Fruit fly (Drosophila melanogaster) whole organism, pupa: Measurements from ENCODE around the gene Unr.
A peak's percentile ranks its signal among the peaks of the same experiment; 100 is the strongest.

Source experiments
- CG12605 ChIP-seq: fragments of 200-800 bp; sonication (Bioruptor generic); IDR thresholded peaks from 2 replicates; pipeline ENCODE4 v1.3.6; 2022; ENCODE audit warnings: missing biosample characterization, missing genetic modification characterization
- CG32121 ChIP-seq: fragments of 200-800 bp; sonication (Bioruptor generic); IDR thresholded peaks from 2 replicates; pipeline ENCODE4 v1.3.6; 2022; ENCODE audit warnings: missing biosample characterization, missing genetic modification characterization
- CG4496 ChIP-seq: fragments of 200-800 bp; sonication (Bioruptor generic); IDR thresholded peaks from 3 replicates; pipeline ENCODE4 v1.3.6; 2022; ENCODE audit warnings: missing biosample characterization, missing genetic modification characterization
- CG8301 ChIP-seq: fragments of 200-800 bp; sonication (Bioruptor generic); optimal IDR thresholded peaks from 2 replicates; lab custom pipeline; 2018; ENCODE audit warnings: missing biosample characterization, mild to moderate bottlenecking, missing genetic modification characterization
- D1 ChIP-seq: fragments of 200-800 bp; sonication (Bioruptor generic); optimal IDR thresholded peaks from 2 replicates; lab custom pipeline; 2018; ENCODE audit warnings: missing biosample characterization, mild to moderate bottlenecking, missing genetic modification characterization, moderate library complexity
- EcR ChIP-seq: fragments of 200-800 bp; sonication (Bioruptor generic); optimal IDR thresholded peaks from 3 replicates; lab custom pipeline; 2019; ENCODE audit warnings: missing biosample characterization, missing genetic modification characterization, mild to moderate bottlenecking, moderate library complexity, missing genetic modification reagents
- Pif1A ChIP-seq: fragments of 200-800 bp; sonication (Bioruptor generic); optimal IDR thresholded peaks from 3 replicates; lab custom pipeline; 2016; ENCODE audit warnings: missing biosample characterization, missing genetic modification characterization

DNA sequence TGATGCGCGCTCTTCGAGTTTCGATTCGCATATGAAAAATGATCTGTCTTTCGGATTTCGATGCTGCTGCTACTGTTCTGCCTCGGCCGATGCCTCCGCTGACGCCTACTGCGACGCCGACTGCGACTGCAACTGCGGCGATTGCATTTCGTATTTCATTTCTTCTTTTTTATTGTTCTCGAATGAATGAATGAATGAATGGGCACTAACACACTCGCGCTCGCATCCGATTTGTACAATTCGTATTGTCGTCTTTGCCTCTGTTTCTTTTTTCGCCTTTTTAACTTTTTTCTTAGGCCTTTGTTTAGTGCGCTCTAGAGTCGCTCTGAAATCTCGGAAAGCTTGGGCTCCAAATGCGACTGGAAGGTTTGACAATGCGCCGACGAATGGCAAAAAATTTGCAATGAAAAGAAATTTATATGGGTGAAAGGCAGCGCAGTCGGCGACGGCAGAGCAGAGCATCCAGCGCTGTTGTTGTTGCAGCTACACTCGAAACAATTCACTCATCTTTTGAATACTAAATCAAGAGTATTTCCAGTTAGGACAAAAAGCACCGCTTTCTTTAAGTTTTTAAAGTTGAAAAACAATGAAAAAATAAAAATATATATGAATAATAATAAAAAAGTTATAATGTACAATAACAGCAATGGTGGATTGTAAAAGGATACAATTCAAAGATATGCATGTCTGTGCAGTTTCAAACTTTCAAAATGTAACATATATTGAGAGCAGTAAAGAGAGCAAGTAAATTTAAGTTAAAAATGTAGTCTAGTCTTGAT is 20.2 kb downstream of the Unr start, which contains the start of gene CG32354:
- TF ChIP-seq EcR (GFP tag; lab: Kevin White, UChicago) (no peak), CG12605 (GFP tag; lab: Robert Waterston, UW) (peak; percentile 24; the same call in 1 of the 2 replicates), CG8301 (peak; percentile 16), CG4496 (GFP tag; lab: Robert Waterston, UW) (0 out of 3 replicates have a peak, but pooled peaks have one; percentile 20), Pif1A (GFP tag; lab: Kevin White, UChicago) (peak; percentile 10), CG32121 (GFP tag; lab: Robert Waterston, UW) (no peak), D1 (tag; lab: Kevin White, UChicago) (no peak)
